Worm (Caenorhabditis elegans): ENCODE measurements around the gene C50E3.6.

ce11 chrV:7624652-7625051 is 34.3 kb upstream of the C50E3.6 start, which contains the start of gene grsp-4:
- no peak for TF ChIP-seq tra-4 (tag; optimal IDR thresholded peaks at IDR 0.05)
- TF ChIP-seq scrt-1 (GFP tag; IDR thresholded peaks at IDR 0.05) = no peak
- TF ChIP-seq ceh-13 (GFP tag; optimal IDR thresholded peaks at IDR 0.05) = no peak
- no peak for TF ChIP-seq ama-1 (optimal IDR thresholded peaks at IDR 0.05)
- TF ChIP-seq sea-1 (GFP tag; conservative IDR thresholded peaks at IDR 0.05) = no peak
- TF ChIP-seq tbx-11 (GFP tag; IDR thresholded peaks at IDR 0.05) = no peak
